Worm (Caenorhabditis elegans) whole organism, L3 larva: ENCODE data around the gene C49F8.14.

Experiments
- R02D3.7 ChIP-seq: fragments of 150-350 bp; optimal IDR thresholded peaks from 2 replicates; lab custom pipeline; 2014; ENCODE audit warnings: missing biosample characterization, missing genetic modification characterization
- ZK546.5 ChIP-seq: sonication (generic microtip); optimal IDR thresholded peaks from 2 replicates; lab custom pipeline; 2017; ENCODE audit warnings: missing biosample characterization, missing genetic modification characterization
- aly-2 ChIP-seq: fragments of 150-350 bp; optimal IDR thresholded peaks from 2 replicates; lab custom pipeline; 2014; ENCODE audit warnings: missing biosample characterization, missing genetic modification characterization
- ama-1 ChIP-seq: fragments of 150-350 bp; optimal IDR thresholded peaks from 2 replicates; lab custom pipeline; 2018
- ceh-28 ChIP-seq: fragments of 150-350 bp; optimal IDR thresholded peaks from 2 replicates; lab custom pipeline; 2014; ENCODE audit warnings: missing biosample characterization, missing genetic modification reagents, missing genetic modification characterization
- ceh-82 ChIP-seq: fragments of 150-350 bp; optimal IDR thresholded peaks from 2 replicates; lab custom pipeline; 2014; ENCODE audit warnings: missing biosample characterization, missing genetic modification characterization
- ceh-9 ChIP-seq: sonication (generic microtip); optimal IDR thresholded peaks from 2 replicates; lab custom pipeline; 2018; ENCODE audit warnings: missing biosample characterization, missing genetic modification characterization
- daf-12 ChIP-seq: fragments of 150-350 bp; optimal IDR thresholded peaks from 2 replicates; lab custom pipeline; 2014; ENCODE audit warnings: missing biosample characterization, missing genetic modification reagents, missing genetic modification characterization
- egl-5 ChIP-seq: fragments of 150-350 bp; optimal IDR thresholded peaks from 2 replicates; lab custom pipeline; 2017; ENCODE audit warnings: missing biosample characterization, missing genetic modification reagents, missing genetic modification characterization, inconsistent platforms
- elt-1 ChIP-seq: fragments of 150-350 bp; optimal IDR thresholded peaks from 2 replicates; lab custom pipeline; 2014; ENCODE audit warnings: missing biosample characterization, missing genetic modification characterization
- elt-2 ChIP-seq: sonication (generic microtip); optimal IDR thresholded peaks from 2 replicates; lab custom pipeline; 2016; ENCODE audit warnings: missing genetic modification reagents, mild to moderate bottlenecking, missing genetic modification characterization, missing compliant biosample characterization
- elt-3 ChIP-seq, 3 experiments: fragments of 150-350 bp in 1 of 3; sonication (generic microtip) in 2 of 3; optimal IDR thresholded peaks; 2 replicates in 2 of 3; 4 replicates in 1 of 3; lab custom pipeline; 2014 to 2017; ENCODE audit warnings: missing biosample characterization in 3 of 3, missing genetic modification characterization in 3 of 3
- fkh-10 ChIP-seq: sonication (generic microtip); optimal IDR thresholded peaks from 2 replicates; lab custom pipeline; 2017; ENCODE audit warnings: missing biosample characterization, missing genetic modification reagents, missing genetic modification characterization
- fkh-2 ChIP-seq: fragments of 150-350 bp; optimal IDR thresholded peaks from 2 replicates; lab custom pipeline; 2014; ENCODE audit warnings: missing biosample characterization, missing genetic modification reagents, missing genetic modification characterization
- fos-1 ChIP-seq: fragments of 150-350 bp; optimal IDR thresholded peaks from 2 replicates; lab custom pipeline; 2014; ENCODE audit warnings: missing biosample characterization, missing genetic modification characterization
- jun-1 ChIP-seq: fragments of 150-350 bp; optimal IDR thresholded peaks from 2 replicates; lab custom pipeline; 2014; ENCODE audit warnings: missing biosample characterization, missing genetic modification reagents, missing genetic modification characterization
- lin-15B ChIP-seq: fragments of 150-350 bp; optimal IDR thresholded peaks from 2 replicates; lab custom pipeline; 2014; ENCODE audit warnings: missing biosample characterization, missing genetic modification characterization
- lin-39 ChIP-seq: fragments of 150-350 bp; optimal IDR thresholded peaks from 2 replicates; lab custom pipeline; 2018; ENCODE audit warnings: missing biosample characterization, missing genetic modification reagents, missing genetic modification characterization
- mdl-1 ChIP-seq: fragments of 150-350 bp; optimal IDR thresholded peaks from 2 replicates; lab custom pipeline; 2014; ENCODE audit warnings: missing biosample characterization, missing genetic modification characterization
- nfya-1 ChIP-seq: sonication (generic microtip); optimal IDR thresholded peaks from 2 replicates; lab custom pipeline; 2017; ENCODE audit warnings: missing genetic modification characterization, mild to moderate bottlenecking, missing compliant biosample characterization, antibody characterized with exemption, moderate library complexity; ENCODE audit not compliant: insufficient read depth
- nhr-11 ChIP-seq: fragments of 150-350 bp; optimal IDR thresholded peaks from 2 replicates; lab custom pipeline; 2014; ENCODE audit warnings: missing biosample characterization, missing genetic modification characterization
- nhr-12 ChIP-seq: fragments of 150-350 bp; optimal IDR thresholded peaks from 2 replicates; lab custom pipeline; 2014; ENCODE audit warnings: missing biosample characterization, missing genetic modification characterization
- nhr-23 ChIP-seq: fragments of 150-350 bp; optimal IDR thresholded peaks from 2 replicates; lab custom pipeline; 2014; ENCODE audit warnings: missing biosample characterization, missing genetic modification reagents, missing genetic modification characterization
- nhr-237 ChIP-seq: fragments of 150-350 bp; optimal IDR thresholded peaks from 2 replicates; lab custom pipeline; 2014; ENCODE audit warnings: missing biosample characterization, missing genetic modification characterization
- nhr-25 ChIP-seq: sonication (generic microtip); optimal IDR thresholded peaks from 2 replicates; lab custom pipeline; 2017; ENCODE audit warnings: missing biosample characterization, missing genetic modification characterization
- nhr-28 ChIP-seq: fragments of 150-350 bp; optimal IDR thresholded peaks from 2 replicates; lab custom pipeline; 2014; ENCODE audit warnings: missing biosample characterization, missing genetic modification characterization
- nhr-43 ChIP-seq: sonication (generic microtip); optimal IDR thresholded peaks from 2 replicates; lab custom pipeline; 2016; ENCODE audit warnings: mild to moderate bottlenecking, missing genetic modification characterization, missing compliant biosample characterization; ENCODE audit not compliant: poor library complexity, severe bottlenecking
- nhr-76 ChIP-seq: fragments of 150-350 bp; sonication (generic microtip); optimal IDR thresholded peaks from 5 replicates; lab custom pipeline; 2014; ENCODE audit warnings: missing biosample characterization, missing genetic modification characterization
- nhr-77 ChIP-seq: fragments of 150-350 bp; optimal IDR thresholded peaks from 2 replicates; lab custom pipeline; 2014; ENCODE audit warnings: missing biosample characterization, missing genetic modification characterization
- pha-4 ChIP-seq: fragments of 150-350 bp; optimal IDR thresholded peaks from 2 replicates; lab custom pipeline; 2014; ENCODE audit warnings: missing biosample characterization, missing genetic modification reagents, missing genetic modification characterization
- pqm-1 ChIP-seq: fragments of 150-350 bp; optimal IDR thresholded peaks from 2 replicates; lab custom pipeline; 2017; ENCODE audit warnings: missing biosample characterization, missing genetic modification characterization, inconsistent platforms
- sea-2 ChIP-seq: fragments of 150-350 bp; sonication (generic microtip); optimal IDR thresholded peaks from 4 replicates; lab custom pipeline; 2014; ENCODE audit warnings: missing biosample characterization, missing genetic modification reagents, missing genetic modification characterization
- skn-1 ChIP-seq: fragments of 150-350 bp; optimal IDR thresholded peaks from 2 replicates; lab custom pipeline; 2014; ENCODE audit warnings: missing biosample characterization, missing genetic modification characterization
- snpc-4 ChIP-seq: fragments of 150-350 bp; optimal IDR thresholded peaks from 2 replicates; lab custom pipeline; 2014; ENCODE audit warnings: missing biosample characterization, missing genetic modification characterization
- unc-62 ChIP-seq: fragments of 150-350 bp; sonication (generic microtip); optimal IDR thresholded peaks from 4 replicates; lab custom pipeline; 2014; ENCODE audit warnings: missing biosample characterization, missing genetic modification reagents, missing genetic modification characterization
- zag-1 ChIP-seq: fragments of 150-350 bp; optimal IDR thresholded peaks from 2 replicates; lab custom pipeline; 2014; ENCODE audit warnings: missing biosample characterization, missing genetic modification characterization
- ztf-11 ChIP-seq: fragments of 150-350 bp; optimal IDR thresholded peaks from 2 replicates; lab custom pipeline; 2014; ENCODE audit warnings: missing biosample characterization, missing genetic modification characterization
- ztf-4 ChIP-seq: fragments of 150-350 bp; optimal IDR thresholded peaks from 2 replicates; lab custom pipeline; 2014; ENCODE audit warnings: missing biosample characterization, missing genetic modification characterization

C49F8.14 gene

DNA sequence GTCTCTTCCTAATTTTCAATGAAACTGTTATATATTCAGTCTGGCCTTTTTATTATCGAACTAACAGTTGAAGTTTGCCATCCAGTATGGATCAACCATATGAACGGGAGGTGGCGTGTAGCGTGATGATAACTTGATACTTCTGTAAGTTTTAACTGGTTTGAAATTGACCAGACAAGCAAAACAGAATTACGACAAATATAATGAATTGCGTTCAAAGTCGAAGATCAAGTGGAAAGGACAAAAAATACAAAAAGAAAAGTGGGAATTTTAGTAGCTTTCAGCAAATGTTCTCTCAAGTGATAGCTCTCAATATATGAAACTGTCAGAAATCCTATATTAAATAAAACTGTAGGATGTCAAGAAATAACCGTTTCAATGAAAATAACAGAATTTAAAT is at the start of gene C49F8.14, which contains the start of gene gem-1:
Gene C49F8.14 (minus strand): TSS at position 99 of the 400 bp plus-strand sequence.
Gene gem-1 (minus strand): TSS at position 142 of the 400 bp plus-strand sequence.
- TF ChIP-seq zag-1 (tag; lab: Kevin White, UChicago) (no peak), ztf-4 (no peak), R02D3.7 (tag; lab: Kevin White, UChicago) (no peak), elt-3 (tag; optimal IDR thresholded peaks at IDR 0.05; lab: Kevin White, UChicago) (no peak), lin-15B (tag; lab: Kevin White, UChicago) (no peak), nhr-43 (no peak), nhr-77 (no peak), jun-1 (tag; lab: Kevin White, UChicago) (no peak), ztf-11 (tag; lab: Kevin White, UChicago) (no peak), fkh-10 (GFP tag; lab: Kevin White, UChicago) (no peak), elt-1 (tag; lab: Kevin White, UChicago) (no peak), daf-12 (tag; lab: Kevin White, UChicago) (no peak), nhr-12 (tag; lab: Kevin White, UChicago) (no peak), ama-1 (lab: Kevin White, UChicago) (no peak), lin-39 (no peak), ZK546.5 (tag; lab: Kevin White, UChicago) (no peak), nhr-76 (no peak), aly-2 (no peak), nhr-11 (tag; lab: Kevin White, UChicago) (no peak), nfya-1 (tag; lab: Kevin White, UChicago) (no peak)
- TF ChIP-seq, all 47 proteins: peak for 0

DNA sequence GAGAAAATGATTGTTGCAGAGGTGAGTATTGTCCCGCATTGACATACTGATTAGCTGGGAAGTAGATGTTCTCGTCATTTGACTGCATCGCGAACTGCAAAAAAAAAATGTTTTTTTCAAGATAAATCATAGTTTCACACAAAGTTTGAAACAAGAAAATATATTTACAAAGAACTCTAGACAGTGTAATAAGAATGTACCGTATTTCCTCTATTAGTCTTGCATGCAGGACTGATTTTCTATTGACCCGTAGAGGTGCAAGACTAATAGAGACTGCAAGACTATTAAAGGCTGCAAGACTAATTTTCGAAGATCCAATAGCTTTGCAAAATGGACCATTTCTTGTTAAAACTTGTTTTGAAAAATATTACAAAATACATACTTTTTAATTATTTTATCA is 46.6 kb upstream of the C49F8.14 start, which contains the start of gene fkh-3:
Gene fkh-3 (minus strand): TSS at position 101 of the 400 bp plus-strand sequence.
- TF ChIP-seq pha-4 (tag; lab: Kevin White, UChicago), result no peak
- TF ChIP-seq ceh-82 (tag; lab: Kevin White, UChicago), result no peak
- no peak for TF ChIP-seq nhr-25 (tag; lab: Kevin White, UChicago)
- TF ChIP-seq nhr-11 (tag; lab: Kevin White, UChicago), result no peak
- TF ChIP-seq fos-1 (tag; lab: Kevin White, UChicago), result no peak
- no peak for TF ChIP-seq nhr-76
- no peak for TF ChIP-seq skn-1 (tag; lab: Kevin White, UChicago)

DNA sequence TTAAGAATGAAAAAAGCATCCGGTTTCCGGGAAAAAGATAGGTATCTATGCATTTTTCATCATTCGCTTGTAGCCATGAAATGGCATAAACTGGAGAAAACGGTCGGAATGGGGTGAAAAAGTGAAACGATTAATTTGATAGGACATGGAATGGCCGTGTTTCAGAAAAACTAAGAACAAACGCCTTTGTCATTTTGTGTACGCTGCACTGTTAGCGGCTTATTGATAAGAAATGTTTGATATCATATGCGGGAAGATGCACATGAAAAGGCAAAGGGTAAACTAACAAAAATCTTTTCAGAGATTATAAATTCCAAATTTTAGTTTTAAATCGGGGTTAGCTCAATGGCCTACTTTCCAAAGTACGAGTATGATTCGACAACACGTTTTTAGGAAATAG is 44.3 kb upstream of the C49F8.14 start:
- TF ChIP-seq elt-2, result peak; percentile 81
- no peak for TF ChIP-seq zag-1 (tag; lab: Kevin White, UChicago)
- peak; percentile 33 for TF ChIP-seq pqm-1 (tag; lab: Kevin White, UChicago)
- no peak for TF ChIP-seq fos-1 (tag; lab: Kevin White, UChicago)
- TF ChIP-seq, all 47 proteins: peak for 2

DNA sequence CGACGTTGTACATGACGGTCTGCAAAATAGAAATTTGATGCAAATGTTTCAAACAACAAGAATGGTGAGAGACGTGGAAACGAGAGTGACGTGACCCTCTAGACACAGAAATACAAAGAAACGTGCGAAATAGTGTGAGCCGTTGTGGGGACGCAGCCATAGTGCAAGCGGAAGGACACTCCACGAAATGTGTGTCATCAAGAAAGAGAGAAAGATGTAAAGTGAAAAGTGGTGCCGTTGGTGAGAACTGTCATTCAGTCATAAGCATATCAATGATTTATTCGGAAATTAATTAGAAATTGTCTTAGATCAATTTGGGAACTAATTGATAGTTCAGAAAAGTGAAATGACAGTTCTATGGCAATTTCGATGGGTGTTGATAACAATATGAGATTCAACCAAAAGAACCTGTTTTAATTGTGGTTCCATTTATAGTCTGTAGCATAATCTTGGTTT is 43.2 kb upstream of the C49F8.14 start, which contains the start of gene C29F7.3:
Gene C29F7.3 (minus strand): TSS at position 51 of the 456 bp plus-strand sequence.
- no peak for TF ChIP-seq pha-4 (tag; lab: Kevin White, UChicago)
- peak in 1 of 3 experiments; percentile 7 for TF ChIP-seq elt-3 (tag; optimal IDR thresholded peaks at IDR 0.05; lab: Kevin White, UChicago)
- peak; percentile 72 for TF ChIP-seq nhr-25 (tag; lab: Kevin White, UChicago)
- no peak for TF ChIP-seq ZK546.5 (tag; lab: Kevin White, UChicago)
- TF ChIP-seq fkh-2 (tag; lab: Kevin White, UChicago), result no peak
- peak; percentile 26 for TF ChIP-seq lin-39
- TF ChIP-seq skn-1 (tag; lab: Kevin White, UChicago), result no peak
- no peak for TF ChIP-seq snpc-4 (tag; lab: Kevin White, UChicago)
- peak; percentile 47 for TF ChIP-seq nhr-43
- no peak for TF ChIP-seq ceh-82 (tag; lab: Kevin White, UChicago)
- peak; percentile 43 for TF ChIP-seq elt-2
- TF ChIP-seq aly-2, result no peak
- no peak for TF ChIP-seq nhr-12 (tag; lab: Kevin White, UChicago)
- peak; percentile 33 for TF ChIP-seq nfya-1 (tag; lab: Kevin White, UChicago)
- peak; percentile 1 for TF ChIP-seq unc-62
- peak; percentile 9 for TF ChIP-seq nhr-23 (tag; lab: Kevin White, UChicago)

DNA sequence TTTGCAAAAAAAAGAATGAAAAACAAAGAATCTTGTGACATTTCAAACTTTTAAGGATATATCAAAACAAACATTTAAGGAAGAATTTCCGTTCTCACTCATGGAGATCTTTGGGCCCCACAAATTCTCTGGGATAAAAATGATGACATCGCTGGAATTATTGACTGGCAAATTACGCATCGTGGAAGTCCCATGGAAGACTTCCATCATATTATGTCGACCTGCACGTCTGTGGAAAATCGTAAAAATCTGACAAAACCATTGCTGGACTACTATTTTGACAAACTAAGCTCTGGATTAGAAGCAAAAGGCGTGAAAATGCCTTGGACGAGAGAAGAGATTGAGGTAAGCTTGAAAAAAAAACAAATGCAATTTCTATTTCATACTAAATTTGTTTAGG is 40.7 kb upstream of the C49F8.14 start:
- TF ChIP-seq ceh-82 (tag; lab: Kevin White, UChicago), result no peak
- no peak for TF ChIP-seq nhr-43
- no peak for TF ChIP-seq nhr-28 (tag; lab: Kevin White, UChicago)
- TF ChIP-seq ceh-9 (tag; lab: Kevin White, UChicago), result no peak
- TF ChIP-seq snpc-4 (tag; lab: Kevin White, UChicago), result no peak
- TF ChIP-seq nhr-77, result no peak
- no peak for TF ChIP-seq ceh-28
- no peak for TF ChIP-seq ztf-11 (tag; lab: Kevin White, UChicago)
- no peak for TF ChIP-seq pqm-1 (tag; lab: Kevin White, UChicago)
- no peak for TF ChIP-seq egl-5 (tag; lab: Kevin White, UChicago)
- no peak for TF ChIP-seq elt-3 (tag; optimal IDR thresholded peaks at IDR 0.05; lab: Kevin White, UChicago)
- TF ChIP-seq aly-2, result no peak
- no peak for TF ChIP-seq mdl-1 (tag; lab: Kevin White, UChicago)
- TF ChIP-seq ztf-4, result no peak
- no peak for TF ChIP-seq sea-2 (GFP tag; lab: Kevin White, UChicago)
- TF ChIP-seq nhr-237 (tag; lab: Kevin White, UChicago), result no peak
